Worm (Caenorhabditis elegans): ENCODE data around the gene gtsf-1.
"Not testable (repeated sequence)": the region's sequence is repeated elsewhere in the genome, so short reads cannot be mapped to it uniquely, and the experiment has no call there.

Gene gtsf-1

ce11 chrIV:16864876-16865275 lies 764 bp upstream of the gtsf-1 start:
- TF ChIP-seq ham-2 (GFP tag; optimal IDR thresholded peaks at IDR 0.05) (no peak), ceh-43 (GFP tag; optimal IDR thresholded peaks at IDR 0.05) (no peak), snpc-4 (tag; optimal IDR thresholded peaks at IDR 0.05) (no peak), nhr-237 (tag; optimal IDR thresholded peaks at IDR 0.05) (no peak), elt-3 (tag; optimal IDR thresholded peaks at IDR 0.05) (no peak), pha-4 (tag; optimal IDR thresholded peaks at IDR 0.05) (no peak), blmp-1 (tag; optimal IDR thresholded peaks at IDR 0.05) (no peak)

DNA sequence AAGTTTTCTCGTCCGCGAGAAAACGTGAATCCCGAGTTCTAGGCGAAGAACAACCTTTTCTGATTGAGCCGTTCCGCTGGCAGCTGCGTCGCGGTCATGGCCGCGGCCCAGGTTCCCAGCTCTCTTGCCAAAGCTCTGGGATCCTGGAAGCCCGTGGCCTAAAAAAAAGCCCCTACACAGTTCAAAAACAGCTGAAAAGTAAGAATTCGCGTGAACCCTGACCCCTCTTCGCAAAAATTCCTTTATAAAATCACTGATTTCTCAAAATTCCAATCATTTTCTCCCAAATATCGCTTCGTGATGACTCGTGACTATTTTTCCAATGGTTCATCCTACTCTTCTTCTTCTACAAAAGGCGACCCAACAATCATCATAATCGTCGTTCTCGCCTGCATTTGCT lies 1.6 kb downstream of the gtsf-1 start, which contains the start of gene T06A10.107:
Gene T06A10.107, plus strand, starts transcription at position 301 of the 400 bp plus-strand sequence.
- no peak for TF ChIP-seq ham-2 (GFP tag; optimal IDR thresholded peaks at IDR 0.05)
- TF ChIP-seq sem-2 (GFP tag; optimal IDR thresholded peaks at IDR 0.05) = no peak
- no peak for TF ChIP-seq bed-3 (GFP tag; optimal IDR thresholded peaks at IDR 0.05)
- TF ChIP-seq nhr-12 (tag; optimal IDR thresholded peaks at IDR 0.05) = no peak
- no peak for TF ChIP-seq nhr-28 (tag; optimal IDR thresholded peaks at IDR 0.05)
- no peak for TF ChIP-seq pha-4 (tag; optimal IDR thresholded peaks at IDR 0.05)
- TF ChIP-seq nhr-2 (tag; optimal IDR thresholded peaks at IDR 0.05) = no peak
- no peak for TF ChIP-seq lin-13 (tag; optimal IDR thresholded peaks at IDR 0.05)

- no peak for TF ChIP-seq bed-3 (GFP tag; optimal IDR thresholded peaks at IDR 0.05)
- no peak for TF ChIP-seq ces-1 (GFP tag; optimal IDR thresholded peaks at IDR 0.05)
- no peak for TF ChIP-seq ceh-39 (tag; optimal IDR thresholded peaks at IDR 0.05)
- TF ChIP-seq nhr-12 (tag; optimal IDR thresholded peaks at IDR 0.05) = no peak
- TF ChIP-seq flh-1 (GFP tag; optimal IDR thresholded peaks at IDR 0.05) = no peak
- TF ChIP-seq unc-120 (tag; optimal IDR thresholded peaks at IDR 0.05; ENCODE audit: poor library complexity, severe bottlenecking) = no peak
- TF ChIP-seq sptf-1 (tag; optimal IDR thresholded peaks at IDR 0.05) = no peak
- no peak for TF ChIP-seq pha-4 (tag; optimal IDR thresholded peaks at IDR 0.05)
- no peak for TF ChIP-seq lsy-2 (tag; optimal IDR thresholded peaks at IDR 0.05)
- TF ChIP-seq unc-39 (tag; optimal IDR thresholded peaks at IDR 0.05) = no peak
- no peak for TF ChIP-seq drap-1 (GFP tag; optimal IDR thresholded peaks at IDR 0.05)
- no peak for TF ChIP-seq M03D4.4 (tag; optimal IDR thresholded peaks at IDR 0.05)
- no peak for TF ChIP-seq mls-2 (tag; optimal IDR thresholded peaks at IDR 0.05)
- no peak for TF ChIP-seq elt-1 (tag; optimal IDR thresholded peaks at IDR 0.05; ENCODE audit: borderline replicate concordance, insufficient read depth)
- TF ChIP-seq ham-2 (GFP tag; optimal IDR thresholded peaks at IDR 0.05) = no peak
- no peak for TF ChIP-seq nhr-76 (tag; optimal IDR thresholded peaks at IDR 0.05)
- no peak for TF ChIP-seq hlh-1 (tag; optimal IDR thresholded peaks at IDR 0.05)
- no peak for TF ChIP-seq nhr-237 (tag; optimal IDR thresholded peaks at IDR 0.05)
These were observed 3.3 kb downstream of the gtsf-1 start, which contains the start of gene T06A10.106 for ce11 chrIV:16868900-16869299. T06A10.106 (minus strand) TSS chrIV:16869000.

DNA sequence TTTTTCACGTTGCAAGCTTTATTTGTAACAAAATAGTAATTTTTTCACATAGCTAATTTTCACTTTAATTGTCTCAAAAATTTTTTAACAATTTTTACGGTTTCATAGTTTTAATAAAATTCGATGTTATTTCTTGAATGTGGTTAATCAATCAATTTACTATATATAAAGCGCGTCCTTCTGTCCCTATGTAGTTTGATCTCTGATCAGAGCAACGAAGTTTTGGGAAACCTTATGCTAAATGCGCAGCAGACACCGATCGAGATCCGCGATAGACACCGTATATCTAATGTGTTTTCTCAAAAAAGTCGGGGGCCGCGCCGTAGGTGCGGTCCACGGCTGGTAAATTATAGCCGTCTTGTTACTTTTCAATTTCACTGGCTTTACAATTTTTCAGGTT lies 22.9 kb downstream of the gtsf-1 start:
- TF ChIP-seq drap-1 (GFP tag; optimal IDR thresholded peaks at IDR 0.05) = no peak
- TF ChIP-seq unc-120 (tag; optimal IDR thresholded peaks at IDR 0.05; ENCODE audit: poor library complexity, severe bottlenecking) = no peak
- TF ChIP-seq flh-1 (GFP tag; optimal IDR thresholded peaks at IDR 0.05) = no peak
- TF ChIP-seq unc-62 (GFP tag; optimal IDR thresholded peaks at IDR 0.05) = no peak
- no peak for TF ChIP-seq tbx-8 (GFP tag; optimal IDR thresholded peaks at IDR 0.05)
- no peak for TF ChIP-seq elt-1 (tag; optimal IDR thresholded peaks at IDR 0.05; ENCODE audit: borderline replicate concordance, insufficient read depth)
- TF ChIP-seq lsy-2 (tag; optimal IDR thresholded peaks at IDR 0.05) = no peak
- TF ChIP-seq cnd-1 (tag; optimal IDR thresholded peaks at IDR 0.05) = no peak
- no peak for TF ChIP-seq pha-4 (tag; optimal IDR thresholded peaks at IDR 0.05)
- no peak for TF ChIP-seq snpc-4 (tag; optimal IDR thresholded peaks at IDR 0.05)
- no peak for TF ChIP-seq lin-13 (tag; optimal IDR thresholded peaks at IDR 0.05)
- TF ChIP-seq ztf-11 (tag; optimal IDR thresholded peaks at IDR 0.05) = no peak
- TF ChIP-seq mab-5 (tag; optimal IDR thresholded peaks at IDR 0.05) = no peak
- TF ChIP-seq ces-1 (GFP tag; optimal IDR thresholded peaks at IDR 0.05) = no peak
- TF ChIP-seq sem-2 (GFP tag; optimal IDR thresholded peaks at IDR 0.05) = no peak

DNA sequence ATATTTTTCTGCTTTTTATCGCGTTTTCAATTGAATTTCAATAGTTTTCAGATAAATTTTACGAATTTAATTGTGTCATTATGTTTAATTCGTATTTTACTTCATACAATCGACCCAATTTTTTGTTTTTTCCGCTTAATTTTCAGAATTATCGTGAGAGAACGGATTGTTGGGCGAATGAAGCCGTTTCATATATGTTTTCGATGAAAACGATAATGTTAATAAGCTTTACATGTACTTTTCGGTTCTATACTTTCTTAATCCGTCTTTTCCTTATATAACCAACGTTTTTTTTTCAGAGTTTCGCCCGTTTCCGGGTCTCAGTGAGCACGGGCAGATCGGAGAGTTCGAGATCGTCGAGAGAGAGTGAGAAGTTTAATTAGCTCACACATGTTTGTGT lies 29.6 kb downstream of the gtsf-1 start, which contains the start of gene T06A10.2:
Gene T06A10.2, plus strand, starts transcription at position 301 of the 400 bp plus-strand sequence.
- not testable (repeated sequence) for TF ChIP-seq ceh-43 (GFP tag; optimal IDR thresholded peaks at IDR 0.05); snpc-4 (tag; optimal IDR thresholded peaks at IDR 0.05); lsy-2 (tag; optimal IDR thresholded peaks at IDR 0.05)
